Fruit fly (Drosophila melanogaster): ENCODE results near the gene b.

- no peak for TF ChIP-seq CG8478 (optimal IDR thresholded peaks at IDR 0.05)
- TF ChIP-seq CTCF (optimal IDR thresholded peaks at IDR 0.05), result no peak
These were observed 37.5 kb upstream of the b start, which contains the start of gene Eato for dm6 chr2L:13783264-13784154.
